Fruit fly (Drosophila melanogaster) whole organism, wandering third instar larva: ENCODE measurements around the gene CG13039.

Experiments used
- Abd-B ChIP-seq: fragments of >200 bp; optimal IDR thresholded peaks from 2 replicates; lab custom pipeline; 2017; ENCODE audit warnings: missing biosample characterization, missing genetic modification characterization
- Dfd ChIP-seq: fragments of >200 bp; optimal IDR thresholded peaks from 2 replicates; lab custom pipeline; 2017; ENCODE audit warnings: missing biosample characterization, missing genetic modification characterization
- Dif ChIP-seq: fragments of 200-275, 200-300 bp; sonication (Bioruptor generic); optimal IDR thresholded peaks from 2 replicates; lab custom pipeline; 2018; ENCODE audit warnings: missing biosample characterization, missing genetic modification characterization; ENCODE audit not compliant: partially characterized antibody
- Myc ChIP-seq: fragments of >200 bp; optimal IDR thresholded peaks from 2 replicates; lab custom pipeline; 2017
- fru ChIP-seq: fragments of 200-800 bp; sonication (Bioruptor generic); optimal IDR thresholded peaks from 3 replicates; lab custom pipeline; 2016; ENCODE audit warnings: missing biosample characterization, mild to moderate bottlenecking, missing genetic modification characterization

DNA sequence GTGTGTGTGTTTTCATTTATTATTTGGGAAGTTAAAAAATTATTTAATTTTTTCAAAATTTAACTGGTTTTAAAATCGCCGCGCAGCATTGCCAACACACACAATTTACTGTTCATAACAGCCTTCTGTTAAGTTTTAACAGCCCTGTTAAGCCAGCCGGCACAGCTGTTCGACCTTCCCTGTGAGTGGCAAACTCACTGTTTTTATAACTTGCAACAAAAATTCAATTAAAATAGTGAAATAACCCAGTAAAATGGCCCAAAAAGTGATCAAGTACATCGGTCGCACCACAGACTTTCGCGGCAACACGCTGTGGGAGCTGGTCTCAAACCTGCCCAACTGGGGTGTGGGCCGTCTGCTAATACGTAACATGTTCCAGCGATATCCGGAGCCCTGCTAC, 21.4 kb upstream of the CG13039 start, which contains the start of gene mRpS34:
- no peak for TF ChIP-seq Abd-B (GFP tag; lab: Kevin White, UChicago)
- no peak for TF ChIP-seq Dif (GFP tag; lab: Kevin White, UChicago)
- no peak for TF ChIP-seq Myc (lab: Kevin White, UChicago)
- TF ChIP-seq fru (GFP tag; lab: Kevin White, UChicago): no peak
- no peak for TF ChIP-seq Dfd (GFP tag; lab: Kevin White, UChicago)
